Worm (Caenorhabditis elegans) whole organism, young adult: ENCODE results near the gene zmp-5.

Experiments used
- Y56A3A.18 ChIP-seq: fragments of 200-800 bp; sonication (Bioruptor generic); IDR thresholded peaks from 2 replicates; pipeline ENCODE4 v1.3.6; 2022; ENCODE audit warnings: missing genetic modification reagents, missing genetic modification characterization, missing compliant biosample characterization
- akir-1 ChIP-seq: fragments of 200-800 bp; sonication (Bioruptor generic); optimal IDR thresholded peaks from 2 replicates; lab custom pipeline; 2018; ENCODE audit warnings: mild to moderate bottlenecking, missing genetic modification characterization, moderate library complexity, missing compliant biosample characterization
- ama-1 ChIP-seq, 3 experiments: fragments of 150-350 bp in 1 of 3; sonication (generic microtip) in 2 of 3; optimal IDR thresholded peaks; 2 replicates each; lab custom pipeline; 2014 to 2018; ENCODE audit warnings: missing biosample characterization in 2 of 3, missing genetic modification characterization in 2 of 3, missing genetic modification reagents in 2 of 3
- attf-6 ChIP-seq: fragments of 200-800 bp; sonication (Bioruptor generic); IDR thresholded peaks from 2 replicates; pipeline ENCODE4 v1.3.6; 2022; ENCODE audit warnings: missing genetic modification reagents, missing genetic modification characterization, missing compliant biosample characterization
- dpl-1 ChIP-seq: fragments of 150-350 bp; optimal IDR thresholded peaks from 2 replicates; lab custom pipeline; 2014; ENCODE audit warnings: missing biosample characterization, missing genetic modification reagents, missing genetic modification characterization
- egrh-3 ChIP-seq: fragments of 200-800 bp; sonication (Bioruptor generic); IDR thresholded peaks from 2 replicates; pipeline ENCODE4 v1.3.6; 2022; ENCODE audit warnings: missing genetic modification reagents, missing genetic modification characterization, missing compliant biosample characterization
- mel-28 ChIP-seq: sonication (generic microtip); optimal IDR thresholded peaks from 2 replicates; lab custom pipeline; 2016; ENCODE audit warnings: borderline replicate concordance, mild to moderate bottlenecking, missing genetic modification characterization, missing compliant biosample characterization
- pha-4 ChIP-seq: fragments of 150-350 bp; sonication (generic microtip); optimal IDR thresholded peaks from 2 replicates; lab custom pipeline; 2014; ENCODE audit warnings: missing biosample characterization, missing genetic modification reagents, missing genetic modification characterization

ce11 chrX:12640961-12641360 is 6.0 kb upstream of the zmp-5 start:
- TF ChIP-seq akir-1 (no peak), dpl-1 (GFP tag; lab: Kevin White, UChicago) (no peak), attf-6 (GFP tag; lab: Robert Waterston, UW) (no peak), mel-28 (no peak), pha-4 (tag; lab: Kevin White, UChicago) (no peak), ama-1 (optimal IDR thresholded peaks at IDR 0.05; lab: Kevin White, UChicago) (no peak), ama-1 (GFP tag; optimal IDR thresholded peaks at IDR 0.05; lab: Kevin White, UChicago) (no peak), Y56A3A.18 (GFP tag; lab: Robert Waterston, UW) (no peak), egrh-3 (GFP tag; lab: Robert Waterston, UW) (no peak)
